Fruit fly (Drosophila melanogaster) whole organism, pupa: ENCODE results near the gene CG7530.
A peak's percentile ranks its signal among the peaks of the same experiment; 100 is the strongest.

ENCODE experiments used
- CG12605 ChIP-seq: fragments of 200-800 bp; sonication (Bioruptor generic); IDR thresholded peaks from 2 replicates; pipeline ENCODE4 v1.3.6; 2022; ENCODE audit warnings: missing biosample characterization, missing genetic modification characterization
- CG13204 ChIP-seq: fragments of 200-800 bp; sonication (Bioruptor generic); optimal IDR thresholded peaks from 2 replicates; lab custom pipeline; 2018; ENCODE audit warnings: missing biosample characterization, mild to moderate bottlenecking, missing genetic modification characterization, moderate library complexity
- CG14655 ChIP-seq: fragments of 200-800 bp; sonication (Bioruptor generic); optimal IDR thresholded peaks from 3 replicates; lab custom pipeline; 2017; ENCODE audit warnings: mild to moderate bottlenecking, missing biosample characterization, missing genetic modification reagents, missing genetic modification characterization
- CG15710 ChIP-seq: fragments of 200-800 bp; sonication (Bioruptor generic); optimal IDR thresholded peaks from 2 replicates; lab custom pipeline; 2018; ENCODE audit warnings: missing biosample characterization, mild to moderate bottlenecking, missing genetic modification characterization, moderate library complexity
- CG17806 ChIP-seq: fragments of 200-800 bp; sonication (Bioruptor generic); optimal IDR thresholded peaks from 2 replicates; lab custom pipeline; 2018; ENCODE audit warnings: missing biosample characterization, mild to moderate bottlenecking, missing genetic modification characterization, moderate library complexity
- CG32121 ChIP-seq: fragments of 200-800 bp; sonication (Bioruptor generic); IDR thresholded peaks from 2 replicates; pipeline ENCODE4 v1.3.6; 2022; ENCODE audit warnings: missing biosample characterization, missing genetic modification characterization
- CG34367 ChIP-seq: fragments of 200-800 bp; sonication (Bioruptor generic); optimal IDR thresholded peaks from 2 replicates; lab custom pipeline; 2018; ENCODE audit warnings: missing biosample characterization, mild to moderate bottlenecking, missing genetic modification characterization
- CG4496 ChIP-seq: fragments of 200-800 bp; sonication (Bioruptor generic); IDR thresholded peaks from 3 replicates; pipeline ENCODE4 v1.3.6; 2022; ENCODE audit warnings: missing biosample characterization, missing genetic modification characterization
- CG8159 ChIP-seq: fragments of 200-800 bp; sonication (Bioruptor generic); optimal IDR thresholded peaks from 3 replicates; lab custom pipeline; 2018; ENCODE audit warnings: missing biosample characterization, mild to moderate bottlenecking, missing genetic modification characterization, moderate library complexity
- CG8301 ChIP-seq: fragments of 200-800 bp; sonication (Bioruptor generic); optimal IDR thresholded peaks from 2 replicates; lab custom pipeline; 2018; ENCODE audit warnings: missing biosample characterization, mild to moderate bottlenecking, missing genetic modification characterization
- CG9948 ChIP-seq: fragments of 200-800 bp; sonication (Bioruptor generic); optimal IDR thresholded peaks from 2 replicates; lab custom pipeline; 2018; ENCODE audit warnings: missing biosample characterization, mild to moderate bottlenecking, missing genetic modification characterization, moderate library complexity
- D1 ChIP-seq: fragments of 200-800 bp; sonication (Bioruptor generic); optimal IDR thresholded peaks from 2 replicates; lab custom pipeline; 2018; ENCODE audit warnings: missing biosample characterization, mild to moderate bottlenecking, missing genetic modification characterization, moderate library complexity
- EcR ChIP-seq: fragments of 200-800 bp; sonication (Bioruptor generic); optimal IDR thresholded peaks from 3 replicates; lab custom pipeline; 2019; ENCODE audit warnings: missing biosample characterization, missing genetic modification characterization, mild to moderate bottlenecking, moderate library complexity, missing genetic modification reagents
- Ets98B ChIP-seq: fragments of 200-800 bp; sonication (Bioruptor generic); IDR thresholded peaks from 2 replicates; pipeline ENCODE4 v1.3.6; 2022; ENCODE audit warnings: missing biosample characterization, missing genetic modification characterization
- Pif1A ChIP-seq: fragments of 200-800 bp; sonication (Bioruptor generic); optimal IDR thresholded peaks from 3 replicates; lab custom pipeline; 2016; ENCODE audit warnings: missing biosample characterization, missing genetic modification characterization
- Pif1B ChIP-seq: fragments of 200-800 bp; sonication (Bioruptor generic); optimal IDR thresholded peaks from 3 replicates; lab custom pipeline; 2016; ENCODE audit warnings: missing biosample characterization, missing genetic modification characterization
- Snoo ChIP-seq: fragments of 200-800 bp; sonication (Bioruptor generic); optimal IDR thresholded peaks from 3 replicates; lab custom pipeline; 2017; ENCODE audit warnings: missing biosample characterization, mild to moderate bottlenecking, missing genetic modification characterization, inconsistent platforms
- fd96Ca ChIP-seq: fragments of 200-800 bp; sonication (Bioruptor generic); IDR thresholded peaks from 3 replicates; pipeline ENCODE4 v1.3.6; 2022; ENCODE audit warnings: missing biosample characterization, missing genetic modification characterization
- gl ChIP-seq: fragments of 200-800 bp; sonication (Bioruptor generic); optimal IDR thresholded peaks from 2 replicates; lab custom pipeline; 2018; ENCODE audit warnings: missing biosample characterization, mild to moderate bottlenecking, missing genetic modification characterization
- rn ChIP-seq: fragments of 200-800 bp; sonication (Bioruptor generic); IDR thresholded peaks from 2 replicates; pipeline ENCODE4 v1.3.6; 2022; ENCODE audit warnings: missing biosample characterization, missing genetic modification characterization

The CG7530 gene

dm6 chr3R:14703302-14704192 is 27.8 kb downstream of the CG7530 start:
- TF ChIP-seq fd96Ca (GFP tag; lab: Robert Waterston, UW) (no peak), CG8301 (tag; lab: Kevin White, UChicago) (no peak), CG12605 (GFP tag; lab: Robert Waterston, UW) (no peak), EcR (GFP tag; lab: Kevin White, UChicago) (peak; percentile 79)

- TF ChIP-seq D1 (tag; lab: Kevin White, UChicago), result peak; percentile 18
- peak; percentile 20 for TF ChIP-seq CG13204 (GFP tag; lab: Kevin White, UChicago)
- TF ChIP-seq CG9948, result no peak
- TF ChIP-seq Pif1B (GFP tag; lab: Kevin White, UChicago), result peak; percentile 29
- peak; percentile 2 for TF ChIP-seq CG8159 (tag; lab: Kevin White, UChicago)
- no peak for TF ChIP-seq gl (tag; lab: Kevin White, UChicago)
- peak; percentile 1 for TF ChIP-seq CG17806 (tag; lab: Kevin White, UChicago)
- peak; percentile 45 for TF ChIP-seq Snoo
- peak; percentile 9 for TF ChIP-seq CG34367 (tag; lab: Kevin White, UChicago)
- TF ChIP-seq CG15710 (tag; lab: Kevin White, UChicago), result peak; percentile 26
- no peak for TF ChIP-seq Pif1A
- TF ChIP-seq EcR (GFP tag; lab: Kevin White, UChicago), result peak; percentile 69
Measured at dm6 chr3R:14696949-14697513, 34.3 kb downstream of the CG7530 start, which contains the start of gene Meltrin. TSS of gene Meltrin (minus strand) at chr3R:14697292.

- peak; percentile 27 for TF ChIP-seq CG14655 (GFP tag; lab: Kevin White, UChicago)
- no peak for TF ChIP-seq fd96Ca (GFP tag; lab: Robert Waterston, UW)
Measured at dm6 chr3R:14695665-14696064, 35.6 kb downstream of the CG7530 start.

- TF ChIP-seq CG9948 (no peak), CG4496 (GFP tag; lab: Robert Waterston, UW) (no peak), fd96Ca (GFP tag; lab: Robert Waterston, UW) (no peak), D1 (tag; lab: Kevin White, UChicago) (no peak), EcR (GFP tag; lab: Kevin White, UChicago) (no peak), CG13204 (GFP tag; lab: Kevin White, UChicago) (no peak), CG8159 (tag; lab: Kevin White, UChicago) (no peak), Pif1A (no peak), rn (GFP tag; lab: Robert Waterston, UW) (no peak), Pif1B (GFP tag; lab: Kevin White, UChicago) (no peak)
Measured at dm6 chr3R:14695054-14695453, 36.3 kb downstream of the CG7530 start.

- TF ChIP-seq CG15710 (tag; lab: Kevin White, UChicago) (no peak), gl (tag; lab: Kevin White, UChicago) (no peak), CG13204 (GFP tag; lab: Kevin White, UChicago) (no peak), CG8159 (tag; lab: Kevin White, UChicago) (no peak), EcR (GFP tag; lab: Kevin White, UChicago) (no peak), CG17806 (tag; lab: Kevin White, UChicago) (no peak), CG34367 (tag; lab: Kevin White, UChicago) (no peak)
Measured at dm6 chr3R:14694583-14694982, 36.7 kb downstream of the CG7530 start.

- TF ChIP-seq CG9948, result no peak
- TF ChIP-seq CG32121 (GFP tag; lab: Robert Waterston, UW), result no peak
- no peak for TF ChIP-seq CG17806 (tag; lab: Kevin White, UChicago)
- TF ChIP-seq CG12605 (GFP tag; lab: Robert Waterston, UW), result no peak
- no peak for TF ChIP-seq CG4496 (GFP tag; lab: Robert Waterston, UW)
- no peak for TF ChIP-seq Pif1A
- TF ChIP-seq CG8159 (tag; lab: Kevin White, UChicago), result no peak
- TF ChIP-seq CG8301 (tag; lab: Kevin White, UChicago), result no peak
- TF ChIP-seq D1 (tag; lab: Kevin White, UChicago), result no peak
- no peak for TF ChIP-seq CG14655 (GFP tag; lab: Kevin White, UChicago)
- no peak for TF ChIP-seq Pif1B (GFP tag; lab: Kevin White, UChicago)
- no peak for TF ChIP-seq Ets98B
Measured at dm6 chr3R:14692971-14693253, 38.4 kb downstream of the CG7530 start.
